Worm (Caenorhabditis elegans) whole organism, L4/young adult: ENCODE results near the gene emb-8.

ENCODE experiments used
- W03F9.2 ChIP-seq: fragments of 150-350 bp; optimal IDR thresholded peaks from 2 replicates; lab custom pipeline; 2014; ENCODE audit warnings: missing biosample characterization, missing genetic modification characterization
- dao-5 ChIP-seq: sonication (generic microtip); optimal IDR thresholded peaks from 2 replicates; lab custom pipeline; 2016; ENCODE audit warnings: missing genotype, missing genetic modification characterization, moderate library complexity, missing compliant biosample characterization
- him-1 ChIP-seq: sonication (generic microtip); optimal IDR thresholded peaks from 2 replicates; lab custom pipeline; 2016; ENCODE audit warnings: missing genotype, missing genetic modification reagents, missing genetic modification characterization, missing compliant biosample characterization

- TF ChIP-seq dao-5 (tag; lab: Kevin White, UChicago): no peak
- TF ChIP-seq W03F9.2 (tag; lab: Kevin White, UChicago): no peak
- TF ChIP-seq him-1 (tag; lab: Kevin White, UChicago): no peak
Measured at ce11 chrIII:5146749-5147148, 52.7 kb downstream of the emb-8 start.
